Worm (Caenorhabditis elegans) whole organism, mixed stage, embryonic: ENCODE results near the gene duxl-1.

Source experiments
- bed-3 ChIP-seq: fragments of 200-800 bp; sonication (Bioruptor generic); optimal IDR thresholded peaks from 3 replicates; lab custom pipeline; 2018; ENCODE audit warnings: mild to moderate bottlenecking, missing genetic modification characterization, moderate library complexity, missing compliant biosample characterization
- blmp-1 ChIP-seq: fragments of 150-350 bp; optimal IDR thresholded peaks from 2 replicates; lab custom pipeline; 2014; ENCODE audit warnings: missing biosample characterization, missing genetic modification characterization
- ceh-39 ChIP-seq: fragments of 150-350 bp; optimal IDR thresholded peaks from 2 replicates; lab custom pipeline; 2014; ENCODE audit warnings: missing biosample characterization, missing genetic modification characterization
- ceh-43 ChIP-seq: fragments of 200-800 bp; sonication (Bioruptor generic); optimal IDR thresholded peaks from 2 replicates; lab custom pipeline; 2018; ENCODE audit warnings: mild to moderate bottlenecking, missing genetic modification characterization, moderate library complexity, missing compliant biosample characterization
- ceh-83 ChIP-seq: fragments of 200-800 bp; sonication (Bioruptor generic); optimal IDR thresholded peaks from 2 replicates; lab custom pipeline; 2018; ENCODE audit warnings: mild to moderate bottlenecking, missing genetic modification characterization, missing compliant biosample characterization
- ces-1 ChIP-seq: fragments of 150-350 bp; optimal IDR thresholded peaks from 2 replicates; lab custom pipeline; 2014; ENCODE audit warnings: missing biosample characterization, missing genetic modification reagents, missing genetic modification characterization
- cnd-1 ChIP-seq: fragments of 200-800 bp; sonication (Bioruptor generic); optimal IDR thresholded peaks from 2 replicates; lab custom pipeline; 2018; ENCODE audit warnings: mild to moderate bottlenecking, missing genetic modification characterization, missing compliant biosample characterization
- drap-1 ChIP-seq: fragments of 200-800 bp; sonication (Bioruptor generic); optimal IDR thresholded peaks from 3 replicates; lab custom pipeline; 2018; ENCODE audit warnings: mild to moderate bottlenecking, missing genetic modification characterization, missing compliant biosample characterization
- elt-1 ChIP-seq: sonication (generic microtip); optimal IDR thresholded peaks from 2 replicates; lab custom pipeline; 2017; ENCODE audit warnings: missing genetic modification characterization, mild to moderate bottlenecking, missing compliant biosample characterization, antibody characterized with exemption, moderate library complexity, borderline replicate concordance; ENCODE audit not compliant: insufficient read depth
- elt-3 ChIP-seq: fragments of 150-350 bp; optimal IDR thresholded peaks from 2 replicates; lab custom pipeline; 2014; ENCODE audit warnings: missing biosample characterization, missing genetic modification characterization
- hlh-1 ChIP-seq: fragments of 150-350 bp; optimal IDR thresholded peaks from 2 replicates; lab custom pipeline; 2014; ENCODE audit warnings: missing biosample characterization, missing genetic modification reagents, missing genetic modification characterization
- lin-32 ChIP-seq: fragments of 200-800 bp; sonication (Bioruptor generic); optimal IDR thresholded peaks from 2 replicates; lab custom pipeline; 2018; ENCODE audit warnings: mild to moderate bottlenecking, missing genetic modification characterization, missing compliant biosample characterization
- lsy-2 ChIP-seq: fragments of 150-350 bp; optimal IDR thresholded peaks from 2 replicates; lab custom pipeline; 2014; ENCODE audit warnings: missing biosample characterization, missing genetic modification characterization
- mep-1 ChIP-seq: fragments of 150-350 bp; optimal IDR thresholded peaks from 2 replicates; lab custom pipeline; 2017; ENCODE audit warnings: missing biosample characterization, missing genetic modification reagents, missing genetic modification characterization, inconsistent platforms
- mls-2 ChIP-seq: sonication (generic microtip); optimal IDR thresholded peaks from 2 replicates; lab custom pipeline; 2016; ENCODE audit warnings: mild to moderate bottlenecking, missing genetic modification characterization, moderate library complexity, missing compliant biosample characterization
- nhr-12 ChIP-seq: fragments of 150-350 bp; optimal IDR thresholded peaks from 2 replicates; lab custom pipeline; 2014; ENCODE audit warnings: missing biosample characterization, missing genetic modification characterization
- nhr-2 ChIP-seq: fragments of 150-350 bp; optimal IDR thresholded peaks from 2 replicates; lab custom pipeline; 2014; ENCODE audit warnings: missing biosample characterization, missing genetic modification characterization
- nhr-237 ChIP-seq: fragments of 150-350 bp; optimal IDR thresholded peaks from 2 replicates; lab custom pipeline; 2014; ENCODE audit warnings: missing biosample characterization, missing genetic modification characterization
- nhr-28 ChIP-seq: fragments of 150-350 bp; optimal IDR thresholded peaks from 2 replicates; lab custom pipeline; 2014; ENCODE audit warnings: missing biosample characterization, missing genetic modification characterization
- nhr-76 ChIP-seq: sonication (generic microtip); optimal IDR thresholded peaks from 2 replicates; lab custom pipeline; 2017; ENCODE audit warnings: missing biosample characterization, missing genetic modification characterization
- pha-4 ChIP-seq: fragments of 150-350 bp; optimal IDR thresholded peaks from 2 replicates; lab custom pipeline; 2018; ENCODE audit warnings: missing biosample characterization, missing genetic modification reagents, missing genetic modification characterization
- sem-2 ChIP-seq: fragments of 200-800 bp; sonication (Bioruptor generic); optimal IDR thresholded peaks from 2 replicates; lab custom pipeline; 2018; ENCODE audit warnings: mild to moderate bottlenecking, missing genetic modification characterization, missing compliant biosample characterization
- snpc-4 ChIP-seq: fragments of 150-350 bp; optimal IDR thresholded peaks from 2 replicates; lab custom pipeline; 2014; ENCODE audit warnings: missing biosample characterization, missing genetic modification characterization
- sptf-1 ChIP-seq: sonication (generic microtip); optimal IDR thresholded peaks from 2 replicates; lab custom pipeline; 2017; ENCODE audit warnings: mild to moderate bottlenecking, missing genetic modification characterization, moderate library complexity, missing compliant biosample characterization
- unc-120 ChIP-seq: sonication (generic microtip); optimal IDR thresholded peaks from 2 replicates; lab custom pipeline; 2017; ENCODE audit warnings: missing genetic modification characterization, missing compliant biosample characterization; ENCODE audit not compliant: poor library complexity, severe bottlenecking
- unc-39 ChIP-seq: fragments of 150-350 bp; optimal IDR thresholded peaks from 2 replicates; lab custom pipeline; 2014; ENCODE audit warnings: missing biosample characterization, missing genetic modification characterization
- zip-8 ChIP-seq: fragments of 150-350 bp; optimal IDR thresholded peaks from 2 replicates; lab custom pipeline; 2014; ENCODE audit warnings: missing biosample characterization, missing genetic modification characterization
- ztf-11 ChIP-seq: fragments of 150-350 bp; optimal IDR thresholded peaks from 2 replicates; lab custom pipeline; 2014; ENCODE audit warnings: missing biosample characterization, missing genetic modification characterization

duxl-1 gene

ce11 chrII:1663516-1663915 is at the start of gene duxl-1:
Gene duxl-1 (plus strand): TSS chrII:1663699.
- TF ChIP-seq zip-8 (tag; lab: Kevin White, UChicago): peak; percentile 8
- no peak for TF ChIP-seq nhr-76 (tag; lab: Kevin White, UChicago)
- peak; percentile 93 for TF ChIP-seq ceh-39 (tag; lab: Kevin White, UChicago)
- TF ChIP-seq unc-120: no peak
- peak; percentile 10 for TF ChIP-seq mep-1 (tag; lab: Kevin White, UChicago)
- TF ChIP-seq pha-4 (tag; lab: Kevin White, UChicago): peak; percentile 31
- TF ChIP-seq snpc-4: no peak
- TF ChIP-seq cnd-1 (tag; lab: Kevin White, UChicago): peak; percentile 21
- TF ChIP-seq ztf-11: peak; percentile 45
- TF ChIP-seq nhr-28 (tag; lab: Kevin White, UChicago): no peak
- TF ChIP-seq ceh-83 (GFP tag; lab: Kevin White, UChicago): no peak

- no peak for TF ChIP-seq blmp-1
- TF ChIP-seq, all 35 proteins: peak for 0
Measured at ce11 chrII:1613972-1614371, 49.5 kb upstream of the duxl-1 start, which contains the start of gene fbxa-164. Gene fbxa-164 (minus strand): TSS chrII:1614072.

ce11 chrII:1616382-1616781 is 47.1 kb upstream of the duxl-1 start, which contains the start of gene fbxa-165:
Gene fbxa-165 (minus strand): TSS chrII:1616482.
- TF ChIP-seq unc-120: no peak
- no peak for TF ChIP-seq ceh-43 (GFP tag; lab: Kevin White, UChicago)
- no peak for TF ChIP-seq nhr-237 (tag; lab: Kevin White, UChicago)
- TF ChIP-seq unc-39 (tag; lab: Kevin White, UChicago): no peak
- TF ChIP-seq bed-3: no peak
- TF ChIP-seq blmp-1: no peak
- TF ChIP-seq drap-1 (GFP tag; lab: Kevin White, UChicago): no peak
- TF ChIP-seq zip-8 (tag; lab: Kevin White, UChicago): no peak
- no peak for TF ChIP-seq lin-32

- TF ChIP-seq nhr-237 (tag; lab: Kevin White, UChicago) (no peak), pha-4 (tag; lab: Kevin White, UChicago) (no peak), drap-1 (GFP tag; lab: Kevin White, UChicago) (no peak), nhr-76 (tag; lab: Kevin White, UChicago) (no peak), elt-3 (no peak), hlh-1 (no peak), nhr-2 (tag; lab: Kevin White, UChicago) (no peak), unc-39 (tag; lab: Kevin White, UChicago) (no peak), cnd-1 (tag; lab: Kevin White, UChicago) (no peak), sptf-1 (tag; lab: Kevin White, UChicago) (no peak), lsy-2 (no peak), mls-2 (tag; lab: Kevin White, UChicago) (no peak), nhr-28 (tag; lab: Kevin White, UChicago) (no peak), sem-2 (GFP tag; lab: Kevin White, UChicago) (no peak)
Measured at ce11 chrII:1618948-1619347, 44.6 kb upstream of the duxl-1 start, which contains the start of gene fbxa-166. Gene fbxa-166 (minus strand): TSS chrII:1619048.

- no peak for TF ChIP-seq elt-3
- no peak for TF ChIP-seq blmp-1
- no peak for TF ChIP-seq nhr-237 (tag; lab: Kevin White, UChicago)
- TF ChIP-seq nhr-12: no peak
- no peak for TF ChIP-seq ceh-83 (GFP tag; lab: Kevin White, UChicago)
- no peak for TF ChIP-seq ztf-11
Measured at ce11 chrII:1621180-1621579, 42.3 kb upstream of the duxl-1 start, which contains the start of gene fbxa-158. Gene fbxa-158 (minus strand): TSS chrII:1621280.

ce11 chrII:1621795-1622194 is 41.7 kb upstream of the duxl-1 start:
- no peak for TF ChIP-seq ces-1 (GFP tag; lab: Kevin White, UChicago)

- TF ChIP-seq nhr-28 (tag; lab: Kevin White, UChicago): no peak
- TF ChIP-seq mep-1 (tag; lab: Kevin White, UChicago): no peak
- TF ChIP-seq elt-1 (tag; lab: Kevin White, UChicago): no peak
Measured at ce11 chrII:1624572-1624971, 38.9 kb upstream of the duxl-1 start, which contains the start of gene fbxa-160. Gene fbxa-160 (minus strand): TSS chrII:1624672.
